Worm (Caenorhabditis elegans) whole organism, young adult: ENCODE results near the gene C16D2.1.

Experiments
- B0261.1 ChIP-seq: sonication (generic microtip); optimal IDR thresholded peaks from 2 replicates; lab custom pipeline; 2016; ENCODE audit warnings: mild to moderate bottlenecking, missing genetic modification characterization, moderate library complexity, missing compliant biosample characterization
- C17E4.6 ChIP-seq: fragments of 200-800 bp; sonication (Bioruptor generic); IDR thresholded peaks from 2 replicates; pipeline ENCODE4 v1.3.6; 2022; ENCODE audit warnings: missing genetic modification reagents, missing genetic modification characterization, missing compliant biosample characterization
- D2030.7 ChIP-seq: fragments of 200-800 bp; sonication (Bioruptor generic); IDR thresholded peaks from 2 replicates; pipeline ENCODE4 v1.3.6; 2022; ENCODE audit warnings: missing genetic modification reagents, missing genetic modification characterization, missing compliant biosample characterization
- F22D6.2 ChIP-seq: sonication (generic microtip); optimal IDR thresholded peaks from 2 replicates; lab custom pipeline; 2016; ENCODE audit warnings: mild to moderate bottlenecking, missing genetic modification characterization, missing compliant biosample characterization
- F39B2.1 ChIP-seq: fragments of 200-800 bp; sonication (Bioruptor generic); IDR thresholded peaks from 2 replicates; pipeline ENCODE4 v1.3.6; 2022; ENCODE audit warnings: missing genetic modification reagents, missing genetic modification characterization, missing compliant biosample characterization
- F49E8.2 ChIP-seq: sonication (generic microtip); optimal IDR thresholded peaks from 3 replicates; lab custom pipeline; 2017; ENCODE audit warnings: missing genetic modification characterization, mild to moderate bottlenecking, missing compliant biosample characterization, antibody characterized with exemption, moderate library complexity; ENCODE audit not compliant: insufficient read depth
- F57A8.1 ChIP-seq: fragments of 200-800 bp; sonication (Bioruptor generic); optimal IDR thresholded peaks from 2 replicates; lab custom pipeline; 2018; ENCODE audit warnings: mild to moderate bottlenecking, missing genetic modification characterization, moderate library complexity, missing compliant biosample characterization
- F57C9.4 ChIP-seq: sonication (generic microtip); optimal IDR thresholded peaks from 2 replicates; lab custom pipeline; 2017; ENCODE audit warnings: mild to moderate bottlenecking, missing genetic modification characterization, missing compliant biosample characterization
- Y79H2A.3 ChIP-seq: fragments of 200-800 bp; sonication (Bioruptor generic); conservative IDR thresholded peaks from 2 replicates; pipeline ENCODE4 v1.3.6; 2022; ENCODE audit warnings: missing genetic modification reagents, missing genetic modification characterization, missing compliant biosample characterization
- ZK185.1 ChIP-seq: sonication (generic microtip); optimal IDR thresholded peaks from 2 replicates; lab custom pipeline; 2016; ENCODE audit warnings: mild to moderate bottlenecking, missing genetic modification characterization, missing compliant biosample characterization; ENCODE audit not compliant: poor library complexity, severe bottlenecking
- ama-1 ChIP-seq, 3 experiments: fragments of 150-350 bp in 1 of 3; sonication (generic microtip) in 2 of 3; optimal IDR thresholded peaks; 2 replicates each; lab custom pipeline; 2014 to 2018; ENCODE audit warnings: missing biosample characterization in 2 of 3, missing genetic modification characterization in 2 of 3, missing genetic modification reagents in 2 of 3
- aptf-2 ChIP-seq: fragments of 200-800 bp; sonication (Bioruptor generic); conservative IDR thresholded peaks from 2 replicates; pipeline ENCODE4 v1.3.6; 2022; ENCODE audit warnings: missing genetic modification reagents, missing genetic modification characterization, missing compliant biosample characterization
- aptf-3 ChIP-seq: fragments of 200-800 bp; sonication (Bioruptor generic); IDR thresholded peaks from 2 replicates; pipeline ENCODE4 v1.3.6; 2022; ENCODE audit warnings: missing genetic modification characterization, missing compliant biosample characterization
- atf-7 ChIP-seq: sonication (generic microtip); optimal IDR thresholded peaks from 2 replicates; lab custom pipeline; 2017; ENCODE audit warnings: mild to moderate bottlenecking, missing genetic modification characterization, missing compliant biosample characterization
- attf-6 ChIP-seq: fragments of 200-800 bp; sonication (Bioruptor generic); IDR thresholded peaks from 2 replicates; pipeline ENCODE4 v1.3.6; 2022; ENCODE audit warnings: missing genetic modification reagents, missing genetic modification characterization, missing compliant biosample characterization
- bed-2 ChIP-seq: fragments of 200-800 bp; sonication (Bioruptor generic); IDR thresholded peaks from 2 replicates; pipeline ENCODE4 v1.3.6; 2022; ENCODE audit warnings: missing genetic modification reagents, missing genetic modification characterization, missing compliant biosample characterization
- cebp-1 ChIP-seq, 2 experiments: fragments of 200-800 bp in 1 of 2; sonication (Bioruptor generic) in 1 of 2; sonication (generic microtip) in 1 of 2; IDR thresholded peaks in 1 of 2; optimal IDR thresholded peaks in 1 of 2; 2 replicates each; pipeline versions ENCODE4 v1.3.6 to Lab custom; 2017 to 2022; ENCODE audit warnings: missing compliant biosample characterization in 2 of 2, missing genetic modification characterization in 2 of 2, mild to moderate bottlenecking in 1 of 2, missing genetic modification reagents in 1 of 2, moderate library complexity in 1 of 2
- ceh-79 ChIP-seq: sonication (generic microtip); optimal IDR thresholded peaks from 2 replicates; lab custom pipeline; 2017; ENCODE audit warnings: mild to moderate bottlenecking, missing genetic modification characterization, missing compliant biosample characterization
- dox-1 ChIP-seq: fragments of 200-800 bp; sonication (Bioruptor generic); IDR thresholded peaks from 2 replicates; pipeline ENCODE4 v1.3.6; 2022; ENCODE audit warnings: missing genetic modification reagents, missing genetic modification characterization, missing compliant biosample characterization
- efl-1 ChIP-seq: fragments of 150-350 bp; optimal IDR thresholded peaks from 2 replicates; lab custom pipeline; 2014; ENCODE audit warnings: missing biosample characterization, missing genetic modification reagents, missing genetic modification characterization
- hmg-1.2 ChIP-seq: fragments of 200-800 bp; sonication (Bioruptor generic); IDR thresholded peaks from 2 replicates; pipeline ENCODE4 v1.3.6; 2022; ENCODE audit warnings: missing genetic modification reagents, missing genetic modification characterization, missing compliant biosample characterization
- hmg-20 ChIP-seq: fragments of 200-800 bp; sonication (Bioruptor generic); IDR thresholded peaks from 2 replicates; pipeline ENCODE4 v1.3.6; 2022; ENCODE audit warnings: missing genetic modification reagents, missing genetic modification characterization, missing compliant biosample characterization
- hrde-1 ChIP-seq: sonication (generic microtip); optimal IDR thresholded peaks from 2 replicates; lab custom pipeline; 2016; ENCODE audit warnings: missing genetic modification characterization, mild to moderate bottlenecking, missing compliant biosample characterization, moderate library complexity, missing genotype, missing genetic modification reagents, borderline replicate concordance
- lin-35 ChIP-seq, 3 experiments: fragments of 150-350 bp in 2 of 3; sonication (generic microtip) in 1 of 3; optimal IDR thresholded peaks; 2 replicates each; lab custom pipeline; 2014 to 2018; ENCODE audit warnings: missing biosample characterization in 3 of 3, missing genetic modification characterization in 3 of 3, missing genetic modification reagents in 3 of 3
- lin-54 ChIP-seq: fragments of 200-800 bp; sonication (Bioruptor generic); optimal IDR thresholded peaks from 2 replicates; lab custom pipeline; 2018; ENCODE audit warnings: mild to moderate bottlenecking, missing genetic modification characterization, missing compliant biosample characterization
- lir-1 ChIP-seq: fragments of 200-800 bp; sonication (Bioruptor generic); conservative IDR thresholded peaks from 2 replicates; pipeline ENCODE4 v1.3.6; 2022; ENCODE audit warnings: missing genetic modification reagents, missing genetic modification characterization, missing compliant biosample characterization
- lsl-1 ChIP-seq: fragments of 200-800 bp; sonication (Bioruptor generic); optimal IDR thresholded peaks from 2 replicates; lab custom pipeline; 2018; ENCODE audit warnings: mild to moderate bottlenecking, missing genetic modification characterization, moderate library complexity, missing compliant biosample characterization
- nfya-1 ChIP-seq: sonication (generic microtip); optimal IDR thresholded peaks from 2 replicates; lab custom pipeline; 2017; ENCODE audit warnings: antibody characterized with exemption, missing compliant biosample characterization, missing genetic modification characterization, borderline replicate concordance; ENCODE audit not compliant: insufficient read depth
- nhr-120 ChIP-seq: fragments of 200-800 bp; sonication (Bioruptor generic); IDR thresholded peaks from 2 replicates; pipeline ENCODE4 v1.3.6; 2022; ENCODE audit warnings: missing genetic modification characterization, missing compliant biosample characterization
- pha-4 ChIP-seq: fragments of 150-350 bp; sonication (generic microtip); optimal IDR thresholded peaks from 2 replicates; lab custom pipeline; 2014; ENCODE audit warnings: missing biosample characterization, missing genetic modification reagents, missing genetic modification characterization
- rec-8 ChIP-seq, 2 experiments: sonication (generic microtip); optimal IDR thresholded peaks; 2 replicates each; lab custom pipeline; 2016; ENCODE audit warnings: mild to moderate bottlenecking in 2 of 2, missing genetic modification characterization in 2 of 2, missing genetic modification reagents in 2 of 2, missing genotype in 2 of 2, missing biosample characterization in 1 of 2, missing compliant biosample characterization in 1 of 2, moderate library complexity in 1 of 2
- sdz-38 ChIP-seq: sonication (generic microtip); optimal IDR thresholded peaks from 2 replicates; lab custom pipeline; 2016; ENCODE audit warnings: missing genotype, missing genetic modification characterization, missing compliant biosample characterization
- snpc-4 ChIP-seq, 5 experiments: fragments of 150-350 bp in 1 of 5; sonication (generic microtip) in 4 of 5; optimal IDR thresholded peaks; 2 replicates each; lab custom pipeline; 2014 to 2018; ENCODE audit warnings: missing genetic modification characterization in 5 of 5, missing biosample characterization in 3 of 5, antibody characterized with exemption in 2 of 5, mild to moderate bottlenecking in 2 of 5, missing compliant biosample characterization in 2 of 5, missing genotype in 2 of 5, moderate library complexity in 2 of 5, missing genetic modification reagents in 1 of 5
- sptf-2 ChIP-seq: fragments of 200-800 bp; sonication (Bioruptor generic); optimal IDR thresholded peaks from 2 replicates; lab custom pipeline; 2018; ENCODE audit warnings: mild to moderate bottlenecking, missing genetic modification characterization, missing compliant biosample characterization
- tlf-1 ChIP-seq: fragments of 200-800 bp; sonication (Bioruptor generic); optimal IDR thresholded peaks from 2 replicates; lab custom pipeline; 2018; ENCODE audit warnings: mild to moderate bottlenecking, missing genetic modification characterization, missing compliant biosample characterization
- unc-62 ChIP-seq: fragments of 150-350 bp; optimal IDR thresholded peaks from 2 replicates; lab custom pipeline; 2014; ENCODE audit warnings: missing biosample characterization, missing genetic modification reagents, missing genetic modification characterization
- ztf-18 ChIP-seq: sonication (generic microtip); optimal IDR thresholded peaks from 2 replicates; lab custom pipeline; 2016; ENCODE audit warnings: missing genotype, mild to moderate bottlenecking, missing genetic modification characterization, missing compliant biosample characterization
- ztf-26 ChIP-seq: sonication (generic microtip); optimal IDR thresholded peaks from 2 replicates; lab custom pipeline; 2017; ENCODE audit warnings: missing genetic modification characterization, missing compliant biosample characterization
- ztf-28 ChIP-seq: fragments of 200-800 bp; sonication (Bioruptor generic); IDR thresholded peaks from 2 replicates; pipeline ENCODE4 v1.3.6; 2022; ENCODE audit warnings: missing genetic modification reagents, missing genetic modification characterization, missing compliant biosample characterization
- ztf-3 ChIP-seq: fragments of 200-800 bp; sonication (Bioruptor generic); optimal IDR thresholded peaks from 2 replicates; lab custom pipeline; 2018; ENCODE audit warnings: mild to moderate bottlenecking, missing genetic modification characterization, missing compliant biosample characterization

Gene C16D2.1

ce11 chrII:9102623-9103022 is 28.8 kb upstream of the C16D2.1 start (continued):
- TF ChIP-seq C17E4.6 (GFP tag; lab: Robert Waterston, UW) (peak; percentile 71; the same call in 1 of the 2 replicates), bed-2 (GFP tag; lab: Robert Waterston, UW) (0 out of 2 replicates have a peak, but pooled peaks have one; percentile 59), dox-1 (peak; percentile 80), B0261.1 (tag; lab: Kevin White, UChicago) (peak; percentile 40), aptf-3 (peak; percentile 92; the same call in 1 of the 2 replicates), hmg-20 (GFP tag; lab: Robert Waterston, UW) (peak; percentile 69), hmg-1.2 (GFP tag; lab: Robert Waterston, UW) (peak; percentile 58), attf-6 (GFP tag; lab: Robert Waterston, UW) (peak; percentile 57; the same call in 1 of the 2 replicates), Y79H2A.3 (GFP tag; lab: Robert Waterston, UW) (0 out of 2 replicates have a peak, but pooled peaks have one; percentile 39), ztf-18 (tag; lab: Kevin White, UChicago) (peak; percentile 12)

- TF ChIP-seq F57A8.1 (GFP tag; lab: Kevin White, UChicago) (no peak), ZK185.1 (no peak), lir-1 (GFP tag; lab: Robert Waterston, UW) (no peak), efl-1 (no peak), C17E4.6 (GFP tag; lab: Robert Waterston, UW) (no peak), D2030.7 (GFP tag; lab: Robert Waterston, UW) (no peak), hmg-20 (GFP tag; lab: Robert Waterston, UW) (no peak), rec-8 (tag; optimal IDR thresholded peaks at IDR 0.05; lab: Kevin White, UChicago) (no peak), sptf-2 (no peak), hrde-1 (tag; lab: Kevin White, UChicago) (no peak), cebp-1 (GFP tag; IDR thresholded peaks at IDR 0.05; lab: Robert Waterston, UW) (no peak), cebp-1 (tag; optimal IDR thresholded peaks at IDR 0.05; lab: Kevin White, UChicago) (no peak), unc-62 (GFP tag; lab: Kevin White, UChicago) (no peak), ztf-28 (GFP tag; lab: Robert Waterston, UW) (no peak)
Measured at ce11 chrII:9107095-9107769, 24.2 kb upstream of the C16D2.1 start, which contains the start of gene dyrb-1. dyrb-1 (minus strand) TSS chrII:9107145.

ce11 chrII:9108443-9108842 is 23.0 kb upstream of the C16D2.1 start, which contains the start of gene dnj-23:
dnj-23 (minus strand) TSS chrII:9108600.
- TF ChIP-seq rec-8 (tag; optimal IDR thresholded peaks at IDR 0.05; lab: Kevin White, UChicago) (no peak), lin-54 (GFP tag; lab: Kevin White, UChicago) (peak; percentile 6), nhr-120 (GFP tag; lab: Robert Waterston, UW) (no peak), lin-35 (GFP tag; optimal IDR thresholded peaks at IDR 0.05; lab: Kevin White, UChicago) (peak in 1 of 3 experiments; percentile 38), F57C9.4 (tag; lab: Kevin White, UChicago) (no peak), efl-1 (peak; percentile 53), ceh-79 (tag; lab: Kevin White, UChicago) (no peak), F39B2.1 (GFP tag; lab: Robert Waterston, UW) (no peak), F22D6.2 (tag; lab: Kevin White, UChicago) (no peak), cebp-1 (GFP tag; IDR thresholded peaks at IDR 0.05; lab: Robert Waterston, UW) (peak; percentile 51; the same call in 1 of the 2 replicates), cebp-1 (tag; optimal IDR thresholded peaks at IDR 0.05; lab: Kevin White, UChicago) (peak; percentile 69), pha-4 (tag; lab: Kevin White, UChicago) (peak; percentile 5), ztf-3 (GFP tag; lab: Kevin White, UChicago) (no peak), aptf-3 (no peak), snpc-4 (GFP tag; optimal IDR thresholded peaks at IDR 0.05; lab: Kevin White, UChicago) (no peak), snpc-4 (tag; optimal IDR thresholded peaks at IDR 0.05; lab: Kevin White, UChicago) (no peak), sdz-38 (no peak), ztf-26 (tag; lab: Kevin White, UChicago) (no peak), aptf-2 (GFP tag; lab: Robert Waterston, UW) (no peak), tlf-1 (no peak), F49E8.2 (tag; lab: Kevin White, UChicago) (no peak), nfya-1 (no peak), attf-6 (GFP tag; lab: Robert Waterston, UW) (no peak), lsl-1 (no peak), ama-1 (optimal IDR thresholded peaks at IDR 0.05; lab: Kevin White, UChicago) (no peak), ama-1 (GFP tag; optimal IDR thresholded peaks at IDR 0.05; lab: Kevin White, UChicago) (no peak), atf-7 (tag; lab: Kevin White, UChicago) (no peak)
